Fruit fly (Drosophila melanogaster): ENCODE data around the gene CG9117.

dm6 chr2L:6034344-6034743, 3.4 kb downstream of the CG9117 start, which contains the start of gene CG9109:
- no peak for TF ChIP-seq CG7045 (GFP tag; optimal IDR thresholded peaks at IDR 0.05)
- no peak for TF ChIP-seq CG33017 (tag; optimal IDR thresholded peaks at IDR 0.05)
- TF ChIP-seq Hr96 (GFP tag; optimal IDR thresholded peaks at IDR 0.05): no peak
- TF ChIP-seq cnc (optimal IDR thresholded peaks at IDR 0.05): no peak
- TF ChIP-seq tj (GFP tag; optimal IDR thresholded peaks at IDR 0.05): no peak
- TF ChIP-seq ovo (GFP tag; optimal IDR thresholded peaks at IDR 0.05): no peak
- TF ChIP-seq toe (GFP tag; optimal IDR thresholded peaks at IDR 0.05): no peak
- TF ChIP-seq kay (GFP tag; ENCODE audit: borderline replicate concordance): no peak
- TF ChIP-seq Crg-1 (GFP tag; optimal IDR thresholded peaks at IDR 0.05): no peak
- no peak for TF ChIP-seq Mnt (GFP tag; optimal IDR thresholded peaks at IDR 0.05)
- no peak for TF ChIP-seq CG12768 (GFP tag; optimal IDR thresholded peaks at IDR 0.05)
- no peak for TF ChIP-seq Clk (GFP tag; optimal IDR thresholded peaks at IDR 0.05)
- TF ChIP-seq CG14711 (tag; optimal IDR thresholded peaks at IDR 0.05): no peak

All from whole organism, adult.